Fruit fly (Drosophila melanogaster) whole organism, prepupa: Measurements from ENCODE around the gene Dlic.

Source experiments
- CG6854 ChIP-seq: fragments of 200-800 bp; sonication (Bioruptor generic); optimal IDR thresholded peaks from 2 replicates; lab custom pipeline; 2017; ENCODE audit warnings: missing biosample characterization, mild to moderate bottlenecking, missing genetic modification characterization
- Ets21C ChIP-seq: fragments of 200-800 bp; sonication (Bioruptor generic); optimal IDR thresholded peaks from 3 replicates; lab custom pipeline; 2016; ENCODE audit warnings: missing biosample characterization, missing genetic modification characterization
- Gug ChIP-seq: fragments of 200-800 bp; sonication (Bioruptor generic); IDR thresholded peaks from 2 replicates; pipeline ENCODE4 v1.3.6; 2022; ENCODE audit warnings: missing biosample characterization, missing genetic modification characterization

DNA sequence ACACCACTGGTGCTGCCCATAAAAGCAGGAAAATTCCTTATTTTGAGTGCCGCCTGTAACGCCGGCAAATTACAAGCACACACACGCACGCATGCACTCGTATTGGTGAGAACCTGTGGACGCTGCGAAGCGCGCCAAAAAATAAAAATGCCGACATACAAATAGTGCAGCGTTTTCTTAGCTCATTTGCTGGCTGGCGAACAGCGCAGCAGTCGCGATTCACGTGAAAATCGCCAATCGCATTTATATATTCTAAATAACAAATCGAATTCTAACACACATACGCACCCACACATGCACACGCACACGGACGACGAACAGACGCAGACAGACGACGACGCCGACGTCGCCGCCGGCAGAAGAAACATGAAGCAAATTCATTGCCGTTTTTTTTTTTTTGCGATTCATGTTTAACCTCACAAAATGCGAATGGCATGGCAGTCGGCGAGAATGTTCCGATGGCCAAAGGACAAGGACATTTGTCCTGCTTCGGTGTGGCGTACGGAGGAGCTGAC lies 6.6 kb upstream of the Dlic start:
- no peak for TF ChIP-seq CG6854 (GFP tag; lab: Kevin White, UChicago)
- TF ChIP-seq Ets21C (GFP tag; lab: Kevin White, UChicago), result no peak
- no peak for TF ChIP-seq Gug (GFP tag; lab: Robert Waterston, UW)
